Fruit fly (Drosophila melanogaster) whole organism, wandering third instar larva: Measurements from ENCODE around the gene Chro.
A peak's percentile ranks its signal among the peaks of the same experiment; 100 is the strongest.

ENCODE experiments used
- Abd-B ChIP-seq: fragments of >200 bp; optimal IDR thresholded peaks from 2 replicates; lab custom pipeline; 2017; ENCODE audit warnings: missing biosample characterization, missing genetic modification characterization
- CG32264 ChIP-seq: fragments of 200-800 bp; sonication (Bioruptor generic); optimal IDR thresholded peaks from 2 replicates; lab custom pipeline; 2016; ENCODE audit warnings: missing biosample characterization, missing genetic modification characterization
- CG9705 ChIP-seq: fragments of 200-800 bp; sonication (Bioruptor generic); optimal IDR thresholded peaks from 2 replicates; lab custom pipeline; 2018; ENCODE audit warnings: missing biosample characterization, mild to moderate bottlenecking, missing genetic modification characterization
- CrebA ChIP-seq: fragments of 200-800 bp; sonication (Bioruptor generic); optimal IDR thresholded peaks from 2 replicates; lab custom pipeline; 2016; ENCODE audit warnings: missing biosample characterization, mild to moderate bottlenecking, missing genetic modification characterization, borderline replicate concordance
- Dfd ChIP-seq: fragments of >200 bp; optimal IDR thresholded peaks from 2 replicates; lab custom pipeline; 2017; ENCODE audit warnings: missing biosample characterization, missing genetic modification characterization
- Dif ChIP-seq: fragments of 200-275, 200-300 bp; sonication (Bioruptor generic); optimal IDR thresholded peaks from 2 replicates; lab custom pipeline; 2018; ENCODE audit warnings: missing biosample characterization, missing genetic modification characterization; ENCODE audit not compliant: partially characterized antibody
- GATAd ChIP-seq: sonication (Bioruptor generic); optimal IDR thresholded peaks from 2 replicates; lab custom pipeline; 2016; ENCODE audit warnings: missing biosample characterization, missing genetic modification characterization
- HLH106 ChIP-seq: fragments of 200-800 bp; optimal IDR thresholded peaks from 3 replicates; lab custom pipeline; 2019; ENCODE audit warnings: missing biosample characterization, mild to moderate bottlenecking, missing genetic modification characterization, moderate library complexity
- Hnf4 ChIP-seq: fragments of 200-800 bp; sonication (Bioruptor generic); optimal IDR thresholded peaks from 2 replicates; lab custom pipeline; 2016; ENCODE audit warnings: missing biosample characterization, mild to moderate bottlenecking, missing genetic modification characterization
- Hr78 ChIP-seq: fragments of >200 bp; optimal IDR thresholded peaks from 2 replicates; lab custom pipeline; 2017; ENCODE audit warnings: missing biosample characterization, missing genetic modification characterization
- Hr83 ChIP-seq: fragments of 200-300 bp; sonication (Bioruptor generic); optimal IDR thresholded peaks from 2 replicates; lab custom pipeline; 2016; ENCODE audit warnings: missing biosample characterization, mild to moderate bottlenecking, missing genetic modification characterization, moderate library complexity; ENCODE audit not compliant: poor library complexity, severe bottlenecking
- Jra ChIP-seq: sonication (Bioruptor generic); optimal IDR thresholded peaks from 2 replicates; lab custom pipeline; 2016; ENCODE audit warnings: missing biosample characterization, missing genetic modification characterization
- Mio ChIP-seq: sonication (Bioruptor generic); optimal IDR thresholded peaks from 2 replicates; lab custom pipeline; 2016; ENCODE audit warnings: missing biosample characterization, missing genetic modification characterization
- Myc ChIP-seq: fragments of >200 bp; optimal IDR thresholded peaks from 2 replicates; lab custom pipeline; 2017
- N ChIP-seq: fragments of >200 bp; optimal IDR thresholded peaks from 2 replicates; lab custom pipeline; 2018; ENCODE audit warnings: missing biosample characterization, missing external identifiers, missing genetic modification characterization
- OdsH ChIP-seq: fragments of 200-800 bp; sonication (Bioruptor generic); optimal IDR thresholded peaks from 2 replicates; lab custom pipeline; 2016; ENCODE audit warnings: missing biosample characterization, mild to moderate bottlenecking, missing genetic modification characterization
- Rel ChIP-seq, 2 experiments: fragments of 200-800 bp; sonication (Bioruptor generic) in 1 of 2; optimal IDR thresholded peaks; 2 replicates in 1 of 2; 3 replicates in 1 of 2; lab custom pipeline; 2016 to 2019; ENCODE audit warnings: mild to moderate bottlenecking in 2 of 2, missing biosample characterization in 2 of 2, missing genetic modification characterization in 2 of 2, moderate library complexity in 1 of 2
- Sp1 ChIP-seq: fragments of 200-800 bp; sonication (Bioruptor generic); optimal IDR thresholded peaks from 3 replicates; lab custom pipeline; 2019; ENCODE audit warnings: missing biosample characterization, mild to moderate bottlenecking, missing genetic modification characterization, moderate library complexity
- Vsx2 ChIP-seq: fragments of 200-300, 225-300 bp; sonication (Bioruptor generic); optimal IDR thresholded peaks from 2 replicates; lab custom pipeline; 2018; ENCODE audit warnings: missing biosample characterization, missing genetic modification characterization; ENCODE audit not compliant: partially characterized antibody
- br ChIP-seq: fragments of 200-800 bp; sonication (Bioruptor generic); optimal IDR thresholded peaks from 2 replicates; lab custom pipeline; 2016; ENCODE audit warnings: missing biosample characterization, missing genetic modification characterization
- brk ChIP-seq: fragments of 200-800 bp; sonication (Bioruptor generic); optimal IDR thresholded peaks from 2 replicates; lab custom pipeline; 2016; ENCODE audit warnings: missing biosample characterization, mild to moderate bottlenecking, missing genetic modification characterization
- dl ChIP-seq, 2 experiments: fragments of 175-275, 200-275 bp in 1 of 2; fragments of 200-275 bp in 1 of 2; sonication (Bioruptor generic); optimal IDR thresholded peaks; lab custom pipeline; 2018; ENCODE audit warnings: mild to moderate bottlenecking in 2 of 2, missing biosample characterization in 2 of 2, missing genetic modification characterization in 2 of 2, moderate library complexity in 2 of 2; ENCODE audit not compliant: partially characterized antibody in 2 of 2, insufficient read depth in 1 of 2
- dmrt93B ChIP-seq: fragments of 200-800 bp; sonication (Bioruptor generic); optimal IDR thresholded peaks from 2 replicates; lab custom pipeline; 2018; ENCODE audit warnings: missing biosample characterization, mild to moderate bottlenecking, missing genetic modification characterization
- dsf ChIP-seq: sonication (Bioruptor generic); optimal IDR thresholded peaks from 2 replicates; lab custom pipeline; 2016; ENCODE audit warnings: missing biosample characterization, missing genetic modification characterization, borderline replicate concordance
- ey ChIP-seq: fragments of 200-800 bp; sonication (Bioruptor generic); optimal IDR thresholded peaks from 2 replicates; lab custom pipeline; 2016; ENCODE audit warnings: missing biosample characterization, missing genetic modification characterization
- foxo ChIP-seq, 2 experiments: fragments of 200-800 bp; sonication (Bioruptor generic); optimal IDR thresholded peaks; 2 replicates in 1 of 2; 3 replicates in 1 of 2; lab custom pipeline; 2016 to 2017; ENCODE audit warnings: missing biosample characterization in 2 of 2, missing genetic modification characterization in 2 of 2
- fru ChIP-seq: fragments of 200-800 bp; sonication (Bioruptor generic); optimal IDR thresholded peaks from 3 replicates; lab custom pipeline; 2016; ENCODE audit warnings: missing biosample characterization, mild to moderate bottlenecking, missing genetic modification characterization
- h ChIP-seq: fragments of 200-800 bp; sonication (Bioruptor generic); optimal IDR thresholded peaks from 3 replicates; lab custom pipeline; 2016; ENCODE audit warnings: missing biosample characterization, mild to moderate bottlenecking, missing genetic modification characterization
- jim ChIP-seq: fragments of 175-275, 200-325 bp; sonication (Bioruptor generic); optimal IDR thresholded peaks from 2 replicates; lab custom pipeline; 2016; ENCODE audit warnings: missing biosample characterization, mild to moderate bottlenecking, missing genetic modification characterization
- lola ChIP-seq: fragments of >200 bp; optimal IDR thresholded peaks from 2 replicates; lab custom pipeline; 2017; ENCODE audit warnings: missing biosample characterization, missing genetic modification characterization
- pan ChIP-seq: fragments of >200 bp; optimal IDR thresholded peaks from 2 replicates; lab custom pipeline; 2017
- psq ChIP-seq: fragments of 200-800 bp; sonication (Bioruptor generic); optimal IDR thresholded peaks from 3 replicates; lab custom pipeline; 2017; ENCODE audit warnings: missing biosample characterization, mild to moderate bottlenecking, missing genetic modification characterization, moderate library complexity
- rgr ChIP-seq: fragments of 200-800 bp; sonication (Bioruptor generic); optimal IDR thresholded peaks from 3 replicates; lab custom pipeline; 2016; ENCODE audit warnings: missing biosample characterization, mild to moderate bottlenecking, missing genetic modification characterization
- sage ChIP-seq: fragments of 200-800 bp; sonication (Bioruptor generic); optimal IDR thresholded peaks from 2 replicates; lab custom pipeline; 2016; ENCODE audit warnings: missing biosample characterization, mild to moderate bottlenecking, missing genetic modification characterization
- sv ChIP-seq: fragments of 200-800 bp; sonication (Bioruptor generic); optimal IDR thresholded peaks from 3 replicates; lab custom pipeline; 2016; ENCODE audit warnings: missing biosample characterization, missing genetic modification characterization
- tai ChIP-seq: sonication (Bioruptor generic); optimal IDR thresholded peaks from 2 replicates; lab custom pipeline; 2016; ENCODE audit warnings: missing biosample characterization, missing genetic modification characterization
- usp ChIP-seq: fragments of >200 bp; optimal IDR thresholded peaks from 2 replicates; lab custom pipeline; 2017; ENCODE audit warnings: missing biosample characterization, missing genetic modification characterization
- woc ChIP-seq: sonication (Bioruptor generic); optimal IDR thresholded peaks from 2 replicates; lab custom pipeline; 2016; ENCODE audit warnings: missing biosample characterization, mild to moderate bottlenecking, missing genetic modification characterization

Gene Chro

dm6 chr3L:22871030-22871844 lies 7.5 kb downstream of the Chro start:
- TF ChIP-seq dsf (GFP tag; lab: Kevin White, UChicago): no peak
- no peak for TF ChIP-seq sage (GFP tag; lab: Kevin White, UChicago)
- TF ChIP-seq woc (GFP tag; lab: Kevin White, UChicago): no peak
- peak; percentile 37 for TF ChIP-seq N
- TF ChIP-seq h: peak; percentile 33
- TF ChIP-seq Vsx2 (GFP tag; lab: Kevin White, UChicago): no peak
- peak; percentile 60 for TF ChIP-seq Myc (lab: Kevin White, UChicago)
- no peak for TF ChIP-seq Rel (GFP tag; optimal IDR thresholded peaks at IDR 0.05; lab: Kevin White, UChicago)
- no peak for TF ChIP-seq Rel (tag; optimal IDR thresholded peaks at IDR 0.05; lab: Kevin White, UChicago)
- TF ChIP-seq tai (GFP tag; lab: Kevin White, UChicago): no peak
- TF ChIP-seq Hr83 (GFP tag; lab: Kevin White, UChicago): no peak
- TF ChIP-seq jim (GFP tag; lab: Kevin White, UChicago): no peak
- TF ChIP-seq CG9705 (GFP tag; lab: Kevin White, UChicago): no peak
- no peak for TF ChIP-seq Hr78 (GFP tag; lab: Kevin White, UChicago)
- TF ChIP-seq Sp1 (GFP tag; lab: Kevin White, UChicago): peak; percentile 2
- no peak for TF ChIP-seq OdsH (GFP tag; lab: Kevin White, UChicago)
- peak; percentile 49 for TF ChIP-seq brk (GFP tag; lab: Kevin White, UChicago)
- no peak for TF ChIP-seq pan
- no peak for TF ChIP-seq CrebA
- TF ChIP-seq Hnf4: peak; percentile 42
- no peak for TF ChIP-seq CG32264
- no peak for TF ChIP-seq sv
- no peak for TF ChIP-seq Dfd (GFP tag; lab: Kevin White, UChicago)
- no peak for TF ChIP-seq fru (GFP tag; lab: Kevin White, UChicago)
- TF ChIP-seq Dif: no peak
- no peak for TF ChIP-seq dl (GFP tag; optimal IDR thresholded peaks at IDR 0.05; lab: Kevin White, UChicago; ENCODE audit: insufficient read depth in 1 of 2, partially characterized antibody in 2 of 2)
- TF ChIP-seq br (GFP tag; lab: Kevin White, UChicago): peak; percentile 9
- no peak for TF ChIP-seq lola (GFP tag; lab: Kevin White, UChicago)
- TF ChIP-seq HLH106: peak; percentile 3
- TF ChIP-seq Mio (GFP tag; lab: Kevin White, UChicago): no peak
- no peak for TF ChIP-seq usp (GFP tag; lab: Kevin White, UChicago)
- TF ChIP-seq rgr (GFP tag; lab: Kevin White, UChicago): no peak
- no peak for TF ChIP-seq ey (GFP tag; lab: Kevin White, UChicago)
- no peak for TF ChIP-seq Jra
- peak in 1 of 2 experiments; percentile 26 for TF ChIP-seq foxo (GFP tag; optimal IDR thresholded peaks at IDR 0.05; lab: Kevin White, UChicago)
- no peak for TF ChIP-seq dmrt93B (GFP tag; lab: Kevin White, UChicago)
- no peak for TF ChIP-seq Abd-B (GFP tag; lab: Kevin White, UChicago)
- peak; percentile 74 for TF ChIP-seq psq (GFP tag; lab: Kevin White, UChicago)
- TF ChIP-seq GATAd (GFP tag; lab: Kevin White, UChicago): no peak

- no peak for TF ChIP-seq tai (GFP tag; lab: Kevin White, UChicago)
- peak; percentile 11 for TF ChIP-seq Jra
- no peak for TF ChIP-seq dl (GFP tag; optimal IDR thresholded peaks at IDR 0.05; lab: Kevin White, UChicago; ENCODE audit: insufficient read depth in 1 of 2, partially characterized antibody in 2 of 2)
- TF ChIP-seq CrebA: no peak
- TF ChIP-seq foxo (GFP tag; optimal IDR thresholded peaks at IDR 0.05; lab: Kevin White, UChicago): no peak
- no peak for TF ChIP-seq jim (GFP tag; lab: Kevin White, UChicago)
- TF ChIP-seq sv: no peak
- no peak for TF ChIP-seq Rel (GFP tag; optimal IDR thresholded peaks at IDR 0.05; lab: Kevin White, UChicago)
- peak; percentile 4 for TF ChIP-seq Rel (tag; optimal IDR thresholded peaks at IDR 0.05; lab: Kevin White, UChicago)
- no peak for TF ChIP-seq Myc (lab: Kevin White, UChicago)
- TF ChIP-seq br (GFP tag; lab: Kevin White, UChicago): no peak
- TF ChIP-seq psq (GFP tag; lab: Kevin White, UChicago): no peak
- TF ChIP-seq Abd-B (GFP tag; lab: Kevin White, UChicago): no peak
- TF ChIP-seq Dif: no peak
- TF ChIP-seq Hnf4: no peak
- TF ChIP-seq Mio (GFP tag; lab: Kevin White, UChicago): no peak
- TF ChIP-seq rgr (GFP tag; lab: Kevin White, UChicago): no peak
- no peak for TF ChIP-seq CG9705 (GFP tag; lab: Kevin White, UChicago)
- TF ChIP-seq, all 38 proteins: peak for 2
Measured at dm6 chr3L:22870378-22870777, 8.4 kb downstream of the Chro start.
